Worm (Caenorhabditis elegans) whole organism, L4 larva: ENCODE measurements around the gene srsx-5.

Source experiments
- D1046.2 ChIP-seq: fragments of 200-800 bp; sonication (Bioruptor generic); IDR thresholded peaks from 2 replicates; pipeline ENCODE4 v1.3.6; 2022; ENCODE audit warnings: missing genetic modification characterization, missing compliant biosample characterization
- Y5F2A.4 ChIP-seq: fragments of 200-800 bp; sonication (Bioruptor generic); optimal IDR thresholded peaks from 2 replicates; lab custom pipeline; 2018; ENCODE audit warnings: mild to moderate bottlenecking, missing genetic modification characterization, missing compliant biosample characterization
- ZK337.2 ChIP-seq: fragments of 200-800 bp; sonication (Bioruptor generic); IDR thresholded peaks from 2 replicates; pipeline ENCODE4 v1.3.6; 2022; ENCODE audit warnings: missing genetic modification reagents, missing genetic modification characterization, missing compliant biosample characterization
- ZK546.5 ChIP-seq, 2 experiments: sonication (generic microtip); optimal IDR thresholded peaks; 2 replicates each; lab custom pipeline; 2017; ENCODE audit warnings: missing biosample characterization in 2 of 2, missing genetic modification characterization in 2 of 2
- aha-1 ChIP-seq: fragments of 150-350 bp; peaks from one replicate; lab custom pipeline; 2014; ENCODE audit warnings: missing biosample characterization, missing genetic modification characterization
- ceh-20 ChIP-seq: fragments of 200-800 bp; sonication (Bioruptor generic); IDR thresholded peaks from 2 replicates; pipeline ENCODE4 v1.3.6; 2022; ENCODE audit warnings: missing genetic modification reagents, missing genetic modification characterization, missing compliant biosample characterization
- daf-12 ChIP-seq: fragments of 150-350 bp; optimal IDR thresholded peaks from 2 replicates; lab custom pipeline; 2014; ENCODE audit warnings: missing biosample characterization, missing genetic modification reagents, missing genetic modification characterization
- daf-16 ChIP-seq, 3 experiments: sonication (generic microtip); optimal IDR thresholded peaks; 2 replicates each; lab custom pipeline; 2016 to 2017; ENCODE audit warnings: missing genetic modification characterization in 3 of 3, missing genetic modification reagents in 3 of 3, mild to moderate bottlenecking in 2 of 3, missing compliant biosample characterization in 2 of 3, missing biosample characterization in 1 of 3, moderate library complexity in 1 of 3
- daf-8 ChIP-seq: fragments of 200-800 bp; sonication (Bioruptor generic); IDR thresholded peaks from 2 replicates; pipeline ENCODE4 v1.3.6; 2022; ENCODE audit warnings: missing genetic modification characterization, missing compliant biosample characterization
- dmd-8 ChIP-seq: fragments of 200-800 bp; sonication (Bioruptor generic); IDR thresholded peaks from 2 replicates; pipeline ENCODE4 v1.3.6; 2022; ENCODE audit warnings: missing genetic modification characterization, missing compliant biosample characterization
- dpl-1 ChIP-seq: fragments of 150-350 bp; optimal IDR thresholded peaks from 2 replicates; lab custom pipeline; 2014; ENCODE audit warnings: missing biosample characterization, missing genetic modification reagents, missing genetic modification characterization
- dve-1 ChIP-seq: sonication (generic microtip); optimal IDR thresholded peaks from 2 replicates; lab custom pipeline; 2017; ENCODE audit warnings: antibody characterized with exemption, mild to moderate bottlenecking, missing genetic modification characterization, missing compliant biosample characterization; ENCODE audit not compliant: insufficient read depth
- fkh-10 ChIP-seq: fragments of 150-350 bp; optimal IDR thresholded peaks from 2 replicates; lab custom pipeline; 2014; ENCODE audit warnings: missing biosample characterization, missing genetic modification reagents, missing genetic modification characterization
- gei-8 ChIP-seq: fragments of 200-800 bp; sonication (Bioruptor generic); optimal IDR thresholded peaks from 2 replicates; lab custom pipeline; 2018; ENCODE audit warnings: mild to moderate bottlenecking, missing genetic modification characterization, missing compliant biosample characterization
- hif-1 ChIP-seq, 2 experiments: sonication (generic microtip); optimal IDR thresholded peaks; 2 replicates each; lab custom pipeline; 2016 to 2017; ENCODE audit warnings: missing compliant biosample characterization in 2 of 2, missing genetic modification characterization in 2 of 2, missing genetic modification reagents in 2 of 2, missing genotype in 2 of 2, mild to moderate bottlenecking in 1 of 2
- hlh-11 ChIP-seq: fragments of 200-800 bp; sonication (Bioruptor generic); optimal IDR thresholded peaks from 2 replicates; lab custom pipeline; 2018; ENCODE audit warnings: mild to moderate bottlenecking, missing genetic modification characterization, missing compliant biosample characterization
- hlh-30 ChIP-seq: sonication (generic microtip); optimal IDR thresholded peaks from 2 replicates; lab custom pipeline; 2017; ENCODE audit warnings: antibody characterized with exemption, mild to moderate bottlenecking, missing genetic modification characterization, missing compliant biosample characterization; ENCODE audit not compliant: insufficient read depth
- lim-7 ChIP-seq: fragments of 200-800 bp; sonication (Bioruptor generic); IDR thresholded peaks from 2 replicates; pipeline ENCODE4 v1.3.6; 2022; ENCODE audit warnings: missing genetic modification characterization, missing compliant biosample characterization
- lin-13 ChIP-seq: fragments of 150-350 bp; optimal IDR thresholded peaks from 2 replicates; lab custom pipeline; 2014; ENCODE audit warnings: missing biosample characterization, missing genetic modification reagents, missing genetic modification characterization
- lin-15B ChIP-seq: fragments of 150-350 bp; sonication (generic microtip); optimal IDR thresholded peaks from 3 replicates; lab custom pipeline; 2014; ENCODE audit warnings: missing biosample characterization, missing genetic modification characterization
- nhr-11 ChIP-seq: fragments of 150-350 bp; optimal IDR thresholded peaks from 2 replicates; lab custom pipeline; 2014; ENCODE audit warnings: missing biosample characterization, missing genetic modification characterization
- pha-4 ChIP-seq, 2 experiments: fragments of 150-350 bp in 1 of 2; fragments of 200-800 bp in 1 of 2; sonication (Bioruptor generic) in 1 of 2; IDR thresholded peaks in 1 of 2; optimal IDR thresholded peaks in 1 of 2; 2 replicates each; pipeline versions ENCODE4 v1.3.6 to Lab custom; 2014 to 2022; ENCODE audit warnings: missing genetic modification characterization in 2 of 2, missing genetic modification reagents in 2 of 2, missing biosample characterization in 1 of 2, missing compliant biosample characterization in 1 of 2
- php-3 ChIP-seq: fragments of 200-800 bp; sonication (Bioruptor generic); IDR thresholded peaks from 2 replicates; pipeline ENCODE4 v1.3.6; 2022; ENCODE audit warnings: missing genetic modification reagents, missing genetic modification characterization, missing compliant biosample characterization
- sdz-12 ChIP-seq: fragments of 200-800 bp; sonication (Bioruptor generic); optimal IDR thresholded peaks from 2 replicates; lab custom pipeline; 2018; ENCODE audit warnings: mild to moderate bottlenecking, missing genetic modification characterization, missing compliant biosample characterization
- skn-1 ChIP-seq: fragments of 150-350 bp; optimal IDR thresholded peaks from 2 replicates; lab custom pipeline; 2014; ENCODE audit warnings: missing biosample characterization, missing genetic modification characterization
- spr-3 ChIP-seq: fragments of 200-800 bp; sonication (Bioruptor generic); optimal IDR thresholded peaks from 2 replicates; lab custom pipeline; 2018; ENCODE audit warnings: mild to moderate bottlenecking, missing genetic modification characterization, missing compliant biosample characterization
- tag-97 ChIP-seq: fragments of 200-800 bp; sonication (Bioruptor generic); IDR thresholded peaks from 2 replicates; pipeline ENCODE4 v1.3.6; 2022; ENCODE audit warnings: missing genetic modification characterization, missing compliant biosample characterization
- unc-39 ChIP-seq: sonication (generic microtip); optimal IDR thresholded peaks from 2 replicates; lab custom pipeline; 2017; ENCODE audit warnings: missing biosample characterization, missing genetic modification characterization
- unc-62 ChIP-seq, 3 experiments: fragments of 150-350 bp in 1 of 3; sonication (generic microtip); optimal IDR thresholded peaks in 2 of 3; peaks in 1 of 3; 1 replicate in 1 of 3; 2 replicates in 2 of 3; lab custom pipeline; 2014 to 2017; ENCODE audit warnings: missing biosample characterization in 3 of 3, missing genetic modification characterization in 3 of 3, missing genetic modification reagents in 3 of 3, missing genotype in 1 of 3
- zip-11 ChIP-seq: fragments of 200-800 bp; sonication (Bioruptor generic); IDR thresholded peaks from 2 replicates; pipeline ENCODE4 v1.3.6; 2022; ENCODE audit warnings: missing genetic modification characterization, missing compliant biosample characterization
- zip-2 ChIP-seq: fragments of 150-350 bp; optimal IDR thresholded peaks from 2 replicates; lab custom pipeline; 2014; ENCODE audit warnings: missing biosample characterization, missing genetic modification characterization
- ztf-11 ChIP-seq: fragments of 150-350 bp; optimal IDR thresholded peaks from 2 replicates; lab custom pipeline; 2014; ENCODE audit warnings: missing biosample characterization, missing genetic modification characterization

srsx-5 gene

ce11 chrV:7891230-7891629 is 37.5 kb upstream of the srsx-5 start, which contains the start of gene F40A3.1:
Gene F40A3.1 (plus strand): TSS chrV:7891530.
- no peak for TF ChIP-seq ZK337.2
- TF ChIP-seq aha-1 (tag; lab: Kevin White, UChicago), result peak; percentile 29
- peak in 1 of 2 experiments; percentile 32 for TF ChIP-seq unc-62 (GFP tag; optimal IDR thresholded peaks at IDR 0.05 in 1 of 2; lab: Kevin White, UChicago)
- no peak for TF ChIP-seq unc-62 (tag; optimal IDR thresholded peaks at IDR 0.05; lab: Kevin White, UChicago)

ce11 chrV:7893812-7894381 is 34.9 kb upstream of the srsx-5 start, which contains the start of gene F40A3.6:
Gene F40A3.6 (minus strand): TSS chrV:7893862.
- no peak for TF ChIP-seq hif-1 (tag; optimal IDR thresholded peaks at IDR 0.05; lab: Kevin White, UChicago)
- TF ChIP-seq daf-16 (GFP tag; optimal IDR thresholded peaks at IDR 0.05; lab: Kevin White, UChicago), result peak in 1 of 2 experiments; percentile 58
- TF ChIP-seq daf-16 (tag; optimal IDR thresholded peaks at IDR 0.05; lab: Kevin White, UChicago), result no peak
- TF ChIP-seq daf-8 (GFP tag; lab: Robert Waterston, UW), result no peak
- TF ChIP-seq hlh-11 (tag; lab: Kevin White, UChicago), result peak; percentile 25
- no peak for TF ChIP-seq sdz-12 (GFP tag; lab: Kevin White, UChicago)
- TF ChIP-seq nhr-11 (tag; lab: Kevin White, UChicago), result peak; percentile 47
- peak in 1 of 2 experiments; percentile 44 for TF ChIP-seq unc-62 (GFP tag; optimal IDR thresholded peaks at IDR 0.05 in 1 of 2; lab: Kevin White, UChicago)
- no peak for TF ChIP-seq unc-62 (tag; optimal IDR thresholded peaks at IDR 0.05; lab: Kevin White, UChicago)
- no peak for TF ChIP-seq Y5F2A.4 (GFP tag; lab: Kevin White, UChicago)

DNA sequence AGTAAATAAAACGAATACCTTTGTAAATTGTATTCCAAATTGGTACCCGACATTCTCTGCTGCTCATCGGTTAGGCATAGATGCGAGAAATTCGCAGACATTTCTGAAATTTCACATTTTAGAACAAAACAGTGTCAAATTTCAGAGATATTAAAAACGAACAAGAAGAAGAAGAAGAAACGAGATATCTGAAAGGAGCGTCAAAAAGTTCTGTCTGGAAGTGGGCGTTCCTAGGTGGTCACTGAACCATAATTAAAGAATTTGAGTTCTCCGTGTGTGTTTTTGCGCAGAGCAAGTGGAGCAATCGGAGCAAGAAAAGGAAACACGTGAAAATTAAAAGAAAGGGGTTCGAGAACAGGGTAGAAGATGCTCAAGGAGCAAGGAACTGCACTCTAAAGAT is 29.0 kb upstream of the srsx-5 start, which contains the start of gene F40A3.7:
Gene F40A3.7 (minus strand): TSS at position 101 of the 400 bp plus-strand sequence.
- TF ChIP-seq pha-4 (GFP tag; IDR thresholded peaks at IDR 0.05; lab: Robert Waterston, UW), result no peak
- no peak for TF ChIP-seq pha-4 (tag; optimal IDR thresholded peaks at IDR 0.05; lab: Kevin White, UChicago)
- TF ChIP-seq unc-39 (tag; lab: Kevin White, UChicago), result no peak
- TF ChIP-seq lin-13 (GFP tag; lab: Kevin White, UChicago), result no peak
- TF ChIP-seq daf-8 (GFP tag; lab: Robert Waterston, UW), result no peak
- no peak for TF ChIP-seq ceh-20 (GFP tag; lab: Robert Waterston, UW)
- no peak for TF ChIP-seq zip-11 (GFP tag; lab: Robert Waterston, UW)
- no peak for TF ChIP-seq ztf-11 (tag; lab: Kevin White, UChicago)
- no peak for TF ChIP-seq unc-62 (GFP tag; optimal IDR thresholded peaks at IDR 0.05 in 1 of 2; lab: Kevin White, UChicago)
- TF ChIP-seq unc-62 (tag; optimal IDR thresholded peaks at IDR 0.05; lab: Kevin White, UChicago), result no peak
- TF ChIP-seq dmd-8 (GFP tag; lab: Robert Waterston, UW), result no peak
- TF ChIP-seq tag-97, result no peak
- TF ChIP-seq php-3, result no peak
- no peak for TF ChIP-seq dpl-1 (GFP tag; lab: Kevin White, UChicago)
- TF ChIP-seq hlh-30 (tag; lab: Kevin White, UChicago), result no peak
- TF ChIP-seq zip-2 (tag; lab: Kevin White, UChicago), result no peak
- TF ChIP-seq dve-1 (tag; lab: Kevin White, UChicago), result no peak
- no peak for TF ChIP-seq gei-8 (GFP tag; lab: Kevin White, UChicago)
- TF ChIP-seq, all 104 proteins: peak for 0

DNA sequence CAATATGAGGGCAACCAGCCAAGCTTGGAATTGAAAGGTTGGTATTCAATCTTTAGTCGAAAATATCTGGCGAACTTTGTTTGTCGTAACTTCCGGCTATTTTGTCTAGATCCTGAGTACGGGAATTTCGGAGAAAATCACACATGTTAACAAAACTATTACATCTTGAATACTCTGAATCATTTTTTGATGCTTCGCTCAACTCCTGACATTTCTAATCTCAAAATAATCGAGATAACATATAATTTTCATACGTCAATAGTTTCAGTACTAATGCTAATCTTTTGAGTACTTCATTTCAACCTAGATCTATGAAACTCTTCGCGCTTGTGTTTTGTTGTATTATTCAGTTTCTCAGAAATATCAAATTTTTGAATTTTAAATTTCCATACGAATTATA is 27.5 kb upstream of the srsx-5 start:
- TF ChIP-seq ZK546.5 (tag; optimal IDR thresholded peaks at IDR 0.05; lab: Kevin White, UChicago), result no peak
- no peak for TF ChIP-seq lin-15B
- TF ChIP-seq spr-3 (GFP tag; lab: Kevin White, UChicago), result no peak
- TF ChIP-seq lim-7 (GFP tag; lab: Robert Waterston, UW), result no peak
- no peak for TF ChIP-seq daf-12 (tag; lab: Kevin White, UChicago)
- no peak for TF ChIP-seq skn-1 (tag; lab: Kevin White, UChicago)
- TF ChIP-seq, all 104 proteins: peak for 0

DNA sequence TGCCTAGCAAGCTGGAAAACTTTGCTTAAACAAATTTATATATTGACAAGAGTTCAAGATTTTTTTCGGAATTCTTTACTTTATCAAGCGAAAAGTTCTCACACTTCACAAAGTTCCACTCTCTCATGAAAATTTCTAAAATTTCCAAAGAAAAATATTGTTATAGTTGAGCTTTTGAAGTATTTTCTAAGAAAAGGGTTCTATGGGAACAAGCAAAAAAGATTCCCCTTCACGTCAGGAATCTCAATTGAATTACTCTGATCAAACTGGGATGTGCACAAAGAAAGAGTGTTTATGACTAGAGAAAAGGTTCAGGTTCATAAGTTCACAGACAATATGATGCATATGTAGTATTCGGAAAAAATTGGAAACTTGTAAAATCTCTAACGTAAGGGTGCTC is 24.4 kb upstream of the srsx-5 start:
- no peak for TF ChIP-seq D1046.2 (GFP tag; lab: Robert Waterston, UW)
- TF ChIP-seq unc-62 (GFP tag; optimal IDR thresholded peaks at IDR 0.05 in 1 of 2; lab: Kevin White, UChicago), result peak in 1 of 2 experiments; percentile 80
- TF ChIP-seq unc-62 (tag; optimal IDR thresholded peaks at IDR 0.05; lab: Kevin White, UChicago), result no peak
- peak; percentile 92 for TF ChIP-seq fkh-10 (GFP tag; lab: Kevin White, UChicago)
